Fruit fly (Drosophila melanogaster) whole organism, prepupa: ENCODE measurements around the gene Rok.

Source experiments
- CG10631 ChIP-seq: fragments of 200-800 bp; sonication (Bioruptor generic); optimal IDR thresholded peaks from 2 replicates; lab custom pipeline; 2016; ENCODE audit warnings: missing biosample characterization, missing genetic modification characterization
- CG10669 ChIP-seq: fragments of 200-800 bp; sonication (Bioruptor generic); optimal IDR thresholded peaks from 3 replicates; lab custom pipeline; 2018; ENCODE audit warnings: missing biosample characterization, mild to moderate bottlenecking, missing genetic modification characterization, moderate library complexity
- CG11294 ChIP-seq: fragments of 200-800 bp; sonication (Bioruptor generic); IDR thresholded peaks from 2 replicates; pipeline ENCODE4 v1.3.6; 2022; ENCODE audit warnings: missing biosample characterization, missing genetic modification characterization
- CG11762 ChIP-seq: fragments of 200-800 bp; sonication (Bioruptor generic); optimal IDR thresholded peaks from 3 replicates; lab custom pipeline; 2016; ENCODE audit warnings: missing biosample characterization, missing genetic modification characterization; ENCODE audit not compliant: insufficient read depth
- CG11902 ChIP-seq: fragments of 200-800 bp; sonication (Bioruptor generic); optimal IDR thresholded peaks from 3 replicates; lab custom pipeline; 2016; ENCODE audit warnings: missing biosample characterization, missing genetic modification characterization
- CG1621 ChIP-seq: fragments of 200-800 bp; sonication (Bioruptor generic); optimal IDR thresholded peaks from 3 replicates; lab custom pipeline; 2018; ENCODE audit warnings: missing biosample characterization, mild to moderate bottlenecking, missing genetic modification characterization
- CG16779 ChIP-seq: fragments of 200-800 bp; sonication (Bioruptor generic); optimal IDR thresholded peaks from 3 replicates; lab custom pipeline; 2017; ENCODE audit warnings: missing biosample characterization, mild to moderate bottlenecking, missing genetic modification characterization
- CG3032 ChIP-seq: fragments of 200-800 bp; optimal IDR thresholded peaks from 2 replicates; lab custom pipeline; 2019; ENCODE audit warnings: missing biosample characterization, mild to moderate bottlenecking, missing genetic modification characterization, moderate library complexity
- CG31627 ChIP-seq: fragments of 200-800 bp; sonication (Bioruptor generic); optimal IDR thresholded peaks from 3 replicates; lab custom pipeline; 2016; ENCODE audit warnings: missing biosample characterization, missing genetic modification characterization
- CG32006 ChIP-seq: fragments of 200-800 bp; sonication (Bioruptor generic); optimal IDR thresholded peaks from 3 replicates; lab custom pipeline; 2017; ENCODE audit warnings: missing biosample characterization, mild to moderate bottlenecking, missing genetic modification characterization
- CG34406 ChIP-seq: fragments of 200-800 bp; sonication (Bioruptor generic); optimal IDR thresholded peaks from 3 replicates; lab custom pipeline; 2016; ENCODE audit warnings: missing biosample characterization, missing genetic modification characterization
- CG3919 ChIP-seq: fragments of 200-800 bp; sonication (Bioruptor generic); optimal IDR thresholded peaks from 3 replicates; lab custom pipeline; 2016; ENCODE audit warnings: missing biosample characterization, missing genetic modification characterization
- CG4318 ChIP-seq: fragments of 200-800 bp; sonication (Bioruptor generic); optimal IDR thresholded peaks from 3 replicates; lab custom pipeline; 2017; ENCODE audit warnings: missing biosample characterization, mild to moderate bottlenecking, missing genetic modification characterization
- CG6163 ChIP-seq: fragments of 200-800 bp; sonication (Bioruptor generic); IDR thresholded peaks from 3 replicates; pipeline ENCODE4 v1.3.6; 2022; ENCODE audit warnings: missing biosample characterization, missing genetic modification characterization
- CG6276 ChIP-seq: fragments of 200-800 bp; sonication (Bioruptor generic); optimal IDR thresholded peaks from 2 replicates; lab custom pipeline; 2017; ENCODE audit warnings: missing biosample characterization, mild to moderate bottlenecking, missing genetic modification characterization
- CG6808 ChIP-seq: fragments of 200-800 bp; sonication (Bioruptor generic); optimal IDR thresholded peaks from 3 replicates; lab custom pipeline; 2017; ENCODE audit warnings: missing biosample characterization, missing genetic modification characterization, mild to moderate bottlenecking, moderate library complexity, missing genetic modification reagents
- CG6854 ChIP-seq: fragments of 200-800 bp; sonication (Bioruptor generic); optimal IDR thresholded peaks from 2 replicates; lab custom pipeline; 2017; ENCODE audit warnings: missing biosample characterization, mild to moderate bottlenecking, missing genetic modification characterization
- CG8119 ChIP-seq: fragments of 200-800 bp; sonication (Bioruptor generic); IDR thresholded peaks from 3 replicates; pipeline ENCODE4 v1.3.6; 2022; ENCODE audit warnings: missing biosample characterization, missing genetic modification characterization
- CG8632 ChIP-seq: fragments of 200-800 bp; sonication (Bioruptor generic); optimal IDR thresholded peaks from 3 replicates; lab custom pipeline; 2016; ENCODE audit warnings: missing biosample characterization, missing genetic modification characterization
- CG9139 ChIP-seq: fragments of 200-800 bp; sonication (Bioruptor generic); optimal IDR thresholded peaks from 3 replicates; lab custom pipeline; 2017; ENCODE audit warnings: missing biosample characterization, mild to moderate bottlenecking, missing genetic modification characterization
- Eip75B ChIP-seq: fragments of 200-800 bp; sonication (Bioruptor generic); optimal IDR thresholded peaks from 3 replicates; lab custom pipeline; 2016; ENCODE audit warnings: missing biosample characterization, missing genetic modification characterization
- Eip78C ChIP-seq: fragments of 200-800 bp; sonication (Bioruptor generic); peaks from one replicate; lab custom pipeline; 2016; ENCODE audit warnings: missing biosample characterization, missing genetic modification characterization
- Eip93F ChIP-seq: fragments of 200-800 bp; sonication (Bioruptor generic); optimal IDR thresholded peaks from 2 replicates; lab custom pipeline; 2016; ENCODE audit warnings: missing biosample characterization, mild to moderate bottlenecking, missing genetic modification characterization
- Ets21C ChIP-seq: fragments of 200-800 bp; sonication (Bioruptor generic); optimal IDR thresholded peaks from 3 replicates; lab custom pipeline; 2016; ENCODE audit warnings: missing biosample characterization, missing genetic modification characterization
- Ets96B ChIP-seq: fragments of 200-800 bp; optimal IDR thresholded peaks from 2 replicates; lab custom pipeline; 2019; ENCODE audit warnings: missing biosample characterization, mild to moderate bottlenecking, missing genetic modification characterization, moderate library complexity
- Gug ChIP-seq: fragments of 200-800 bp; sonication (Bioruptor generic); IDR thresholded peaks from 2 replicates; pipeline ENCODE4 v1.3.6; 2022; ENCODE audit warnings: missing biosample characterization, missing genetic modification characterization
- Hr38 ChIP-seq: sonication (Bioruptor generic); optimal IDR thresholded peaks from 2 replicates; lab custom pipeline; 2016; ENCODE audit warnings: missing biosample characterization, missing genetic modification characterization
- Hr4 ChIP-seq: fragments of 200-800 bp; sonication (Bioruptor generic); optimal IDR thresholded peaks from 3 replicates; lab custom pipeline; 2016; ENCODE audit warnings: missing biosample characterization, missing genetic modification characterization
- Lpt ChIP-seq: fragments of 200-800 bp; sonication (Bioruptor generic); optimal IDR thresholded peaks from 3 replicates; lab custom pipeline; 2016; ENCODE audit warnings: missing biosample characterization, missing genetic modification characterization
- OdsH ChIP-seq: fragments of 200-800 bp; sonication (Bioruptor generic); optimal IDR thresholded peaks from 3 replicates; lab custom pipeline; 2016; ENCODE audit warnings: missing biosample characterization, missing genetic modification characterization
- Smox ChIP-seq: fragments of 200-800 bp; sonication (Bioruptor generic); optimal IDR thresholded peaks from 3 replicates; lab custom pipeline; 2016; ENCODE audit warnings: missing biosample characterization, missing genetic modification characterization
- Sox102F ChIP-seq: fragments of 200-800 bp; sonication (Bioruptor generic); optimal IDR thresholded peaks from 2 replicates; lab custom pipeline; 2016; ENCODE audit warnings: missing biosample characterization, mild to moderate bottlenecking, missing genetic modification characterization
- Sox14 ChIP-seq: fragments of 200-800 bp; sonication (Bioruptor generic); optimal IDR thresholded peaks from 3 replicates; lab custom pipeline; 2016; ENCODE audit warnings: missing biosample characterization, missing genetic modification characterization
- Sox15 ChIP-seq: fragments of 200-800 bp; sonication (Bioruptor generic); optimal IDR thresholded peaks from 3 replicates; lab custom pipeline; 2016; ENCODE audit warnings: missing biosample characterization, missing genetic modification characterization
- achi ChIP-seq: fragments of 200-800 bp; sonication (Bioruptor generic); optimal IDR thresholded peaks from 3 replicates; lab custom pipeline; 2016; ENCODE audit warnings: missing biosample characterization, missing genetic modification characterization
- acj6 ChIP-seq: fragments of 200-800 bp; sonication (Bioruptor generic); optimal IDR thresholded peaks from 3 replicates; lab custom pipeline; 2016; ENCODE audit warnings: missing biosample characterization, missing genetic modification characterization
- cyc ChIP-seq: fragments of 200-800 bp; sonication (Bioruptor generic); optimal IDR thresholded peaks from 3 replicates; lab custom pipeline; 2016; ENCODE audit warnings: missing biosample characterization, missing genetic modification characterization
- dsx ChIP-seq: fragments of 200-800 bp; optimal IDR thresholded peaks from 3 replicates; lab custom pipeline; 2019; ENCODE audit warnings: missing biosample characterization, mild to moderate bottlenecking, missing genetic modification characterization, moderate library complexity; ENCODE audit not compliant: poor library complexity, severe bottlenecking
- eg ChIP-seq: fragments of 200-800 bp; sonication (Bioruptor generic); IDR thresholded peaks from 3 replicates; pipeline ENCODE4 v1.3.6; 2022; ENCODE audit warnings: missing biosample characterization, missing genetic modification characterization
- esn ChIP-seq: fragments of 200-800 bp; sonication (Bioruptor generic); optimal IDR thresholded peaks from 2 replicates; lab custom pipeline; 2016; ENCODE audit warnings: missing biosample characterization, mild to moderate bottlenecking, missing genetic modification characterization, moderate library complexity
- fd59A ChIP-seq: fragments of 200-800 bp; sonication (Bioruptor generic); optimal IDR thresholded peaks from 2 replicates; lab custom pipeline; 2017; ENCODE audit warnings: missing biosample characterization, mild to moderate bottlenecking, missing genetic modification characterization, missing genetic modification reagents
- fd85E ChIP-seq: fragments of 200-800 bp; sonication (Bioruptor generic); optimal IDR thresholded peaks from 3 replicates; lab custom pipeline; 2016; ENCODE audit warnings: missing biosample characterization, missing genetic modification characterization
- lz ChIP-seq: fragments of 200-800 bp; sonication (Bioruptor generic); optimal IDR thresholded peaks from 3 replicates; lab custom pipeline; 2016; ENCODE audit warnings: missing biosample characterization, missing genetic modification characterization
- net ChIP-seq: fragments of 200-800 bp; sonication (Bioruptor generic); optimal IDR thresholded peaks from 3 replicates; lab custom pipeline; 2016; ENCODE audit warnings: missing biosample characterization, missing genetic modification characterization
- pdm3 ChIP-seq: fragments of 200-800 bp; sonication (Bioruptor generic); optimal IDR thresholded peaks from 3 replicates; lab custom pipeline; 2016; ENCODE audit warnings: missing biosample characterization, missing genetic modification characterization
- salr ChIP-seq, 2 experiments: fragments of 200-800 bp; sonication (Bioruptor generic); optimal IDR thresholded peaks; 3 replicates each; lab custom pipeline; 2016 to 2018; ENCODE audit warnings: missing biosample characterization in 2 of 2, missing genetic modification characterization in 2 of 2, mild to moderate bottlenecking in 1 of 2
- spab ChIP-seq: fragments of 200-800 bp; sonication (Bioruptor generic); optimal IDR thresholded peaks from 2 replicates; lab custom pipeline; 2017; ENCODE audit warnings: missing biosample characterization, mild to moderate bottlenecking, missing genetic modification characterization, missing genetic modification reagents
- ss ChIP-seq, 2 experiments: fragments of 200-800 bp; sonication (Bioruptor generic); optimal IDR thresholded peaks; 2 replicates in 1 of 2; 3 replicates in 1 of 2; lab custom pipeline; 2017 to 2018; ENCODE audit warnings: mild to moderate bottlenecking in 2 of 2, missing biosample characterization in 2 of 2, missing genetic modification characterization in 2 of 2, moderate library complexity in 1 of 2
- svp ChIP-seq: fragments of 200-800 bp; sonication (Bioruptor generic); peaks from one replicate; lab custom pipeline; 2016; ENCODE audit warnings: missing biosample characterization, missing genetic modification characterization
- topi ChIP-seq: fragments of 200-800 bp; sonication (Bioruptor generic); optimal IDR thresholded peaks from 3 replicates; lab custom pipeline; 2016; ENCODE audit warnings: missing biosample characterization, missing genetic modification characterization
- vri ChIP-seq: fragments of 200-800 bp; sonication (Bioruptor generic); optimal IDR thresholded peaks from 3 replicates; lab custom pipeline; 2016; ENCODE audit warnings: missing biosample characterization, mild to moderate bottlenecking, missing genetic modification characterization

Gene Rok

dm6 chrX:16582145-16582544, 55.1 kb downstream of the Rok start:
- TF ChIP-seq CG3919 = no peak
- TF ChIP-seq CG10631 (GFP tag; lab: Kevin White, UChicago) = no peak
- no peak for TF ChIP-seq Eip75B (GFP tag; lab: Kevin White, UChicago)
- no peak for TF ChIP-seq Ets96B (tag; lab: Kevin White, UChicago)

dm6 chrX:16581703-16582102, 55.5 kb downstream of the Rok start:
- TF ChIP-seq CG3919 (no peak), CG34406 (GFP tag; lab: Kevin White, UChicago) (no peak), CG4318 (no peak), CG6276 (GFP tag; lab: Kevin White, UChicago) (no peak), CG6854 (no peak), Eip78C (peak; percentile 62), CG16779 (tag; lab: Kevin White, UChicago) (no peak), CG10631 (GFP tag; lab: Kevin White, UChicago) (no peak), CG10669 (no peak), fd85E (GFP tag; lab: Kevin White, UChicago) (no peak), vri (no peak), Sox14 (peak; percentile 3), Sox15 (GFP tag; lab: Kevin White, UChicago) (no peak), CG31627 (GFP tag; lab: Kevin White, UChicago) (peak; percentile 3), Gug (GFP tag; lab: Robert Waterston, UW) (no peak), cyc (peak; percentile 10), lz (GFP tag; lab: Kevin White, UChicago) (peak; percentile 4), acj6 (GFP tag; lab: Kevin White, UChicago) (peak; percentile 15), dsx (GFP tag; lab: Kevin White, UChicago) (no peak), OdsH (GFP tag; lab: Kevin White, UChicago) (peak; percentile 12), CG3032 (no peak), Sox102F (GFP tag; lab: Kevin White, UChicago) (no peak), CG11294 (GFP tag; lab: Robert Waterston, UW) (no peak), spab (GFP tag; lab: Kevin White, UChicago) (no peak), achi (GFP tag; lab: Kevin White, UChicago) (no peak), CG9139 (GFP tag; lab: Kevin White, UChicago) (no peak), CG6163 (GFP tag; lab: Robert Waterston, UW) (no peak), CG32006 (GFP tag; lab: Kevin White, UChicago) (peak; percentile 56), net (GFP tag; lab: Kevin White, UChicago) (no peak), pdm3 (GFP tag; lab: Kevin White, UChicago) (peak; percentile 7), svp (GFP tag; lab: Kevin White, UChicago) (no peak), CG8119 (GFP tag; lab: Robert Waterston, UW) (no peak), ss (GFP tag; optimal IDR thresholded peaks at IDR 0.05; lab: Kevin White, UChicago) (no peak), Ets21C (GFP tag; lab: Kevin White, UChicago) (no peak), Eip75B (GFP tag; lab: Kevin White, UChicago) (no peak), Lpt (no peak), Eip93F (GFP tag; lab: Kevin White, UChicago) (no peak), esn (GFP tag; lab: Kevin White, UChicago) (peak; percentile 0), CG11762 (GFP tag; lab: Kevin White, UChicago) (no peak), Smox (GFP tag; lab: Kevin White, UChicago) (no peak), Hr4 (peak; percentile 55), CG1621 (tag; lab: Kevin White, UChicago) (no peak), CG6808 (GFP tag; lab: Kevin White, UChicago) (no peak), CG8632 (GFP tag; lab: Kevin White, UChicago) (no peak), fd59A (GFP tag; lab: Kevin White, UChicago) (no peak), salr (GFP tag; optimal IDR thresholded peaks at IDR 0.05; lab: Kevin White, UChicago) (no peak), topi (GFP tag; lab: Kevin White, UChicago) (peak; percentile 4), Hr38 (GFP tag; lab: Kevin White, UChicago) (no peak), eg (no peak), CG11902 (GFP tag; lab: Kevin White, UChicago) (no peak)
